Worm (Caenorhabditis elegans) whole organism, L3 larva: ENCODE measurements around the gene acr-23.

Experiments
- ZK546.5 ChIP-seq: sonication (generic microtip); optimal IDR thresholded peaks from 2 replicates; lab custom pipeline; 2017; ENCODE audit warnings: missing biosample characterization, missing genetic modification characterization
- ama-1 ChIP-seq: fragments of 150-350 bp; optimal IDR thresholded peaks from 2 replicates; lab custom pipeline; 2018
- ceh-28 ChIP-seq: fragments of 150-350 bp; optimal IDR thresholded peaks from 2 replicates; lab custom pipeline; 2014; ENCODE audit warnings: missing biosample characterization, missing genetic modification reagents, missing genetic modification characterization
- ceh-82 ChIP-seq: fragments of 150-350 bp; optimal IDR thresholded peaks from 2 replicates; lab custom pipeline; 2014; ENCODE audit warnings: missing biosample characterization, missing genetic modification characterization
- ceh-9 ChIP-seq: sonication (generic microtip); optimal IDR thresholded peaks from 2 replicates; lab custom pipeline; 2018; ENCODE audit warnings: missing biosample characterization, missing genetic modification characterization
- egl-27 ChIP-seq: sonication (generic microtip); optimal IDR thresholded peaks from 4 replicates; lab custom pipeline; 2017; ENCODE audit warnings: missing biosample characterization, missing genetic modification reagents, missing genetic modification characterization
- egl-5 ChIP-seq: fragments of 150-350 bp; optimal IDR thresholded peaks from 2 replicates; lab custom pipeline; 2017; ENCODE audit warnings: missing biosample characterization, missing genetic modification reagents, missing genetic modification characterization, inconsistent platforms
- elt-2 ChIP-seq: sonication (generic microtip); optimal IDR thresholded peaks from 2 replicates; lab custom pipeline; 2016; ENCODE audit warnings: missing genetic modification reagents, mild to moderate bottlenecking, missing genetic modification characterization, missing compliant biosample characterization
- fkh-2 ChIP-seq: fragments of 150-350 bp; optimal IDR thresholded peaks from 2 replicates; lab custom pipeline; 2014; ENCODE audit warnings: missing biosample characterization, missing genetic modification reagents, missing genetic modification characterization
- fos-1 ChIP-seq: fragments of 150-350 bp; optimal IDR thresholded peaks from 2 replicates; lab custom pipeline; 2014; ENCODE audit warnings: missing biosample characterization, missing genetic modification characterization
- hmg-11 ChIP-seq: sonication (generic microtip); optimal IDR thresholded peaks from 2 replicates; lab custom pipeline; 2016; ENCODE audit warnings: missing genetic modification characterization, missing compliant biosample characterization
- lin-15B ChIP-seq: fragments of 150-350 bp; optimal IDR thresholded peaks from 2 replicates; lab custom pipeline; 2014; ENCODE audit warnings: missing biosample characterization, missing genetic modification characterization
- lin-39 ChIP-seq: fragments of 150-350 bp; optimal IDR thresholded peaks from 2 replicates; lab custom pipeline; 2018; ENCODE audit warnings: missing biosample characterization, missing genetic modification reagents, missing genetic modification characterization
- lsy-12 ChIP-seq: sonication (generic microtip); optimal IDR thresholded peaks from 2 replicates; lab custom pipeline; 2016; ENCODE audit warnings: mild to moderate bottlenecking, missing genetic modification characterization, missing compliant biosample characterization
- nfya-1 ChIP-seq: sonication (generic microtip); optimal IDR thresholded peaks from 2 replicates; lab custom pipeline; 2017; ENCODE audit warnings: missing genetic modification characterization, mild to moderate bottlenecking, missing compliant biosample characterization, antibody characterized with exemption, moderate library complexity; ENCODE audit not compliant: insufficient read depth
- nhr-11 ChIP-seq: fragments of 150-350 bp; optimal IDR thresholded peaks from 2 replicates; lab custom pipeline; 2014; ENCODE audit warnings: missing biosample characterization, missing genetic modification characterization
- nhr-12 ChIP-seq: fragments of 150-350 bp; optimal IDR thresholded peaks from 2 replicates; lab custom pipeline; 2014; ENCODE audit warnings: missing biosample characterization, missing genetic modification characterization
- nhr-23 ChIP-seq: fragments of 150-350 bp; optimal IDR thresholded peaks from 2 replicates; lab custom pipeline; 2014; ENCODE audit warnings: missing biosample characterization, missing genetic modification reagents, missing genetic modification characterization
- nhr-237 ChIP-seq: fragments of 150-350 bp; optimal IDR thresholded peaks from 2 replicates; lab custom pipeline; 2014; ENCODE audit warnings: missing biosample characterization, missing genetic modification characterization
- nhr-25 ChIP-seq: sonication (generic microtip); optimal IDR thresholded peaks from 2 replicates; lab custom pipeline; 2017; ENCODE audit warnings: missing biosample characterization, missing genetic modification characterization
- nhr-43 ChIP-seq: sonication (generic microtip); optimal IDR thresholded peaks from 2 replicates; lab custom pipeline; 2016; ENCODE audit warnings: mild to moderate bottlenecking, missing genetic modification characterization, missing compliant biosample characterization; ENCODE audit not compliant: poor library complexity, severe bottlenecking
- nhr-67 ChIP-seq: fragments of 150-350 bp; optimal IDR thresholded peaks from 2 replicates; lab custom pipeline; 2014; ENCODE audit warnings: missing biosample characterization, missing genetic modification characterization
- nhr-77 ChIP-seq: fragments of 150-350 bp; optimal IDR thresholded peaks from 2 replicates; lab custom pipeline; 2014; ENCODE audit warnings: missing biosample characterization, missing genetic modification characterization
- pha-4 ChIP-seq: fragments of 150-350 bp; optimal IDR thresholded peaks from 2 replicates; lab custom pipeline; 2014; ENCODE audit warnings: missing biosample characterization, missing genetic modification reagents, missing genetic modification characterization
- pqm-1 ChIP-seq: fragments of 150-350 bp; optimal IDR thresholded peaks from 2 replicates; lab custom pipeline; 2017; ENCODE audit warnings: missing biosample characterization, missing genetic modification characterization, inconsistent platforms
- sea-2 ChIP-seq: fragments of 150-350 bp; sonication (generic microtip); optimal IDR thresholded peaks from 4 replicates; lab custom pipeline; 2014; ENCODE audit warnings: missing biosample characterization, missing genetic modification reagents, missing genetic modification characterization
- skn-1 ChIP-seq: fragments of 150-350 bp; optimal IDR thresholded peaks from 2 replicates; lab custom pipeline; 2014; ENCODE audit warnings: missing biosample characterization, missing genetic modification characterization
- snpc-4 ChIP-seq: fragments of 150-350 bp; optimal IDR thresholded peaks from 2 replicates; lab custom pipeline; 2014; ENCODE audit warnings: missing biosample characterization, missing genetic modification characterization
- unc-39 ChIP-seq: sonication (generic microtip); optimal IDR thresholded peaks from 4 replicates; lab custom pipeline; 2017; ENCODE audit warnings: missing biosample characterization, missing genetic modification characterization
- unc-62 ChIP-seq: fragments of 150-350 bp; sonication (generic microtip); optimal IDR thresholded peaks from 4 replicates; lab custom pipeline; 2014; ENCODE audit warnings: missing biosample characterization, missing genetic modification reagents, missing genetic modification characterization
- zag-1 ChIP-seq: fragments of 150-350 bp; optimal IDR thresholded peaks from 2 replicates; lab custom pipeline; 2014; ENCODE audit warnings: missing biosample characterization, missing genetic modification characterization
- ztf-11 ChIP-seq: fragments of 150-350 bp; optimal IDR thresholded peaks from 2 replicates; lab custom pipeline; 2014; ENCODE audit warnings: missing biosample characterization, missing genetic modification characterization
- ztf-4 ChIP-seq: fragments of 150-350 bp; optimal IDR thresholded peaks from 2 replicates; lab custom pipeline; 2014; ENCODE audit warnings: missing biosample characterization, missing genetic modification characterization

The acr-23 gene

ce11 chrV:3677212-3677611, 17.8 kb upstream of the acr-23 start:
- TF ChIP-seq nhr-25 (tag; lab: Kevin White, UChicago) (no peak), egl-5 (tag; lab: Kevin White, UChicago) (peak; percentile 97), nfya-1 (tag; lab: Kevin White, UChicago) (peak; percentile 29), lin-39 (tag; lab: Kevin White, UChicago) (peak; percentile 38)
- TF ChIP-seq, all 47 proteins: peak for 3

- TF ChIP-seq egl-27 (no peak), elt-2 (tag; lab: Kevin White, UChicago) (no peak)
Observed at ce11 chrV:3673080-3673479, 13.7 kb upstream of the acr-23 start, which contains the start of gene pals-33. Gene pals-33 (plus strand): TSS chrV:3673380.

- TF ChIP-seq ceh-82 (tag; lab: Kevin White, UChicago) (no peak), ceh-28 (tag; lab: Kevin White, UChicago) (no peak), hmg-11 (no peak), snpc-4 (no peak), sea-2 (no peak), nhr-237 (tag; lab: Kevin White, UChicago) (no peak), lin-39 (tag; lab: Kevin White, UChicago) (no peak), unc-62 (no peak), nhr-43 (no peak), ZK546.5 (no peak), pqm-1 (tag; lab: Kevin White, UChicago) (no peak), unc-39 (tag; lab: Kevin White, UChicago) (no peak), fos-1 (no peak), nhr-23 (no peak), nfya-1 (tag; lab: Kevin White, UChicago) (no peak)
- TF ChIP-seq, all 47 proteins: peak for 0
Observed at ce11 chrV:3670499-3670898, 11.1 kb upstream of the acr-23 start, which contains the start of gene Y39H10B.3. Gene Y39H10B.3 (plus strand): TSS chrV:3670799.

- TF ChIP-seq unc-62 (no peak), hmg-11 (no peak), pqm-1 (tag; lab: Kevin White, UChicago) (no peak), ceh-9 (no peak), egl-27 (no peak), egl-5 (tag; lab: Kevin White, UChicago) (no peak), zag-1 (no peak), fos-1 (no peak), pha-4 (tag; lab: Kevin White, UChicago) (no peak), nhr-12 (tag; lab: Kevin White, UChicago) (no peak), lin-15B (tag; lab: Kevin White, UChicago) (no peak), nfya-1 (tag; lab: Kevin White, UChicago) (no peak), lin-39 (tag; lab: Kevin White, UChicago) (no peak), nhr-43 (no peak), ama-1 (lab: Kevin White, UChicago) (no peak), elt-2 (tag; lab: Kevin White, UChicago) (no peak), nhr-11 (tag; lab: Kevin White, UChicago) (no peak), nhr-77 (tag; lab: Kevin White, UChicago) (no peak)
Observed at ce11 chrV:3668464-3668863, 9.1 kb upstream of the acr-23 start, which contains the start of gene Y39H10B.2. Gene Y39H10B.2 (plus strand): TSS chrV:3668764.

ce11 chrV:3666887-3667286, 7.5 kb upstream of the acr-23 start, which contains the start of gene str-113:
Gene str-113 (minus strand): TSS chrV:3666987.
- TF ChIP-seq ceh-82 (tag; lab: Kevin White, UChicago) (no peak), lsy-12 (tag; lab: Kevin White, UChicago) (no peak), nhr-237 (tag; lab: Kevin White, UChicago) (no peak), nhr-77 (tag; lab: Kevin White, UChicago) (no peak), elt-2 (tag; lab: Kevin White, UChicago) (no peak), nhr-67 (tag; lab: Kevin White, UChicago) (no peak), unc-39 (tag; lab: Kevin White, UChicago) (no peak), snpc-4 (no peak), ztf-4 (no peak), skn-1 (tag; lab: Kevin White, UChicago) (no peak), nhr-23 (no peak), ztf-11 (tag; lab: Kevin White, UChicago) (no peak), fkh-2 (no peak), lin-39 (tag; lab: Kevin White, UChicago) (no peak)
